Worm (Caenorhabditis elegans) whole organism, L1 larva: ENCODE data around the gene rsef-1.

ENCODE experiments used
- dpl-1 ChIP-seq, 3 experiments: fragments of 150-350 bp in 2 of 3; sonication (generic microtip) in 1 of 3; optimal IDR thresholded peaks; 2 replicates each; lab custom pipeline; 2014 to 2017; ENCODE audit warnings: missing biosample characterization in 3 of 3, missing genetic modification characterization in 3 of 3, missing genetic modification reagents in 3 of 3
- nhr-237 ChIP-seq: fragments of 150-350 bp; optimal IDR thresholded peaks from 2 replicates; lab custom pipeline; 2014; ENCODE audit warnings: missing biosample characterization, missing genetic modification characterization
- snpc-4 ChIP-seq: fragments of 150-350 bp; optimal IDR thresholded peaks from 2 replicates; lab custom pipeline; 2014; ENCODE audit warnings: missing biosample characterization, missing genetic modification characterization

- TF ChIP-seq nhr-237 (tag; lab: Kevin White, UChicago), result no peak
- TF ChIP-seq snpc-4 (tag; lab: Kevin White, UChicago), result no peak
- no peak for TF ChIP-seq dpl-1 (GFP tag; optimal IDR thresholded peaks at IDR 0.05; lab: Kevin White, UChicago)
Observed at ce11 chrX:3045466-3045865, 13.7 kb downstream of the rsef-1 start, which contains the start of gene cnnm-3.
